Worm (Caenorhabditis elegans): Measurements from ENCODE around the gene F25E2.2.

DNA sequence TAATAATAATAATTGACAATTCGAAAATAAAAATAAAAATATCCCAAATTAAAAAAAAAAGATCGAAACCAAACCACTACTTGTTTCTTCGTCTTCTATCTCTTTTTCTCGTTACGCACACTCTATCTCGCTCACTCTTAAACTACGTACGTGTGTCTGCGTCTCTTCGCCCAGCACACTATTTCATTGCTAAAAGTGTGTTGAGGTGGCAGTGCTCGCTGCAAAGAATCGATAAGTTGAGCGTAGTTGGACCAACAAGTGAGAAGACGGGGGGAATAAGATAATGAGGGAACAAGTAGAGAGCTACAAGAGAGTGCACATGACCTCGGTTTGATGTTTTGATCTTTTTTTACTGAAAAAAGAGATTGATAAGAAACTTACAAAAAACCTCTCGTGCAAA lies 15.3 kb upstream of the F25E2.2 start:
- TF ChIP-seq efl-1 (GFP tag; optimal IDR thresholded peaks at IDR 0.05) (no peak), F49E8.2 (tag; optimal IDR thresholded peaks at IDR 0.05; ENCODE audit: insufficient read depth) (no peak), lin-35 (GFP tag; optimal IDR thresholded peaks at IDR 0.05) (no peak), atf-7 (tag; optimal IDR thresholded peaks at IDR 0.05) (no peak)

All from whole organism, young adult.